Fruit fly (Drosophila melanogaster): ENCODE results near the gene CG9915.

The CG9915 gene

DNA sequence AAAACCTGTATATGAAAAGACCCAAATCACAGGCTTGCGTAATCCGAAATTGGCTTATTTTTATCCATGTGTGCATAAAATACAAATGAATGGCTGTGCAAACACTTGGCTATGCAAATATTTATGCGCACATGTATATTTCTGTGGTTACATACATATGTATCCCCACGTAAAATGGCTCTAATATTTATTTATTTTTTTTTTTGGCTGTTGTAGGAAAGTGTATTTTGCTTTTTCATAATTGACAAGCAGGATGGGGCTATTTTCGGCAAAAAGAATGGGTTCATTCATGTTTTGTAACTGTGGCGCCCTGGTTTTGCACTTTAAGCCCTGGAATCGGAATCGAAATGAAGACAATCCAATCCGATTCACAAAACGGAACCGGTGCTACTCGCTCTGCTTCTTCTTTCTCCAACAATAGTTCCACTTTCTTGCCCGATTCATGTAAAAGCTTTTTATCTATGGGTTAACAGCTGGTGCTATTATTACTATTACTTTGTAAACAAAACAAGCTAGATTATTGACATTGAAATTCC is 22.2 kb upstream of the CG9915 start (continued):
- peak; percentile 63 for TF ChIP-seq shn (GFP tag; optimal IDR thresholded peaks at IDR 0.05)
- TF ChIP-seq Hey (tag; optimal IDR thresholded peaks at IDR 0.05), result no peak
- no peak for TF ChIP-seq CG14965 (GFP tag; optimal IDR thresholded peaks at IDR 0.05; ENCODE audit: borderline replicate concordance)
- peak; percentile 78 for TF ChIP-seq Dbx (GFP tag; IDR thresholded peaks at IDR 0.05)
- peak; percentile 70 for TF ChIP-seq sisA (GFP tag; IDR thresholded peaks at IDR 0.05)
- no peak for TF ChIP-seq fru (optimal IDR thresholded peaks at IDR 0.05)
- no peak for TF ChIP-seq cato (GFP tag; optimal IDR thresholded peaks at IDR 0.05; ENCODE audit: borderline replicate concordance)
- TF ChIP-seq grau (tag; optimal IDR thresholded peaks at IDR 0.05), result peak; percentile 54
- peak; percentile 38 for TF ChIP-seq CG5245 (GFP tag; optimal IDR thresholded peaks at IDR 0.05)
- peak; percentile 65 for TF ChIP-seq Hmx (GFP tag; optimal IDR thresholded peaks at IDR 0.05)
- TF ChIP-seq CG13624 (GFP tag; optimal IDR thresholded peaks at IDR 0.05), result peak; percentile 71
- TF ChIP-seq CG18619 (GFP tag; optimal IDR thresholded peaks at IDR 0.05), result peak; percentile 29
- TF ChIP-seq CG3281 (GFP tag; optimal IDR thresholded peaks at IDR 0.05), result peak; percentile 76
- peak; percentile 41; the same call in 1 of the 3 replicates for TF ChIP-seq CG6175 (GFP tag; IDR thresholded peaks at IDR 0.05)
- no peak for TF ChIP-seq CG1832 (GFP tag; optimal IDR thresholded peaks at IDR 0.05)
- no peak for TF ChIP-seq NC2α (GFP tag; optimal IDR thresholded peaks at IDR 0.05)
- TF ChIP-seq salm (tag; optimal IDR thresholded peaks at IDR 0.05), result no peak
- TF ChIP-seq E2f2 (GFP tag; IDR thresholded peaks at IDR 0.05), result peak; percentile 58
- TF ChIP-seq Sin3A (optimal IDR thresholded peaks at IDR 0.05), result no peak
- TF ChIP-seq maf-S (GFP tag; optimal IDR thresholded peaks at IDR 0.05), result peak; percentile 64
- no peak for TF ChIP-seq stwl (tag; optimal IDR thresholded peaks at IDR 0.05)
- peak; percentile 24; the same call in 1 of the 3 replicates for TF ChIP-seq CG11093 (GFP tag; IDR thresholded peaks at IDR 0.05)
- no peak for TF ChIP-seq Lpt (GFP tag; optimal IDR thresholded peaks at IDR 0.05)
- TF ChIP-seq CG12391 (tag; optimal IDR thresholded peaks at IDR 0.05), result peak; percentile 68
- TF ChIP-seq Ets65A (GFP tag), result peak; percentile 93
- TF ChIP-seq CG2889 (GFP tag; IDR thresholded peaks at IDR 0.05), result peak; percentile 61; the same call in 1 of the 3 replicates
- TF ChIP-seq Xbp1 (GFP tag; optimal IDR thresholded peaks at IDR 0.05), result peak; percentile 79
- TF ChIP-seq C15 (GFP tag; IDR thresholded peaks at IDR 0.05), result peak; percentile 55; the same call in 1 of the 3 replicates
- TF ChIP-seq Poxn (GFP tag; IDR thresholded peaks at IDR 0.05), result no peak
- no peak for TF ChIP-seq CG15479 (GFP tag; optimal IDR thresholded peaks at IDR 0.05)
- TF ChIP-seq Optix (GFP tag; IDR thresholded peaks at IDR 0.05), result peak; percentile 62; the same call in 1 of the 3 replicates
- peak; percentile 62 for TF ChIP-seq CG10366 (GFP tag; IDR thresholded peaks at IDR 0.05)
- peak; percentile 46 for TF ChIP-seq nom (GFP tag; optimal IDR thresholded peaks at IDR 0.05)
- 0 out of 4 replicates have a peak, but pooled peaks have one; percentile 40 for TF ChIP-seq chinmo (GFP tag; IDR thresholded peaks at IDR 0.05; ENCODE audit: partially characterized antibody)
- TF ChIP-seq CG5953 (GFP tag; IDR thresholded peaks at IDR 0.05), result peak; percentile 64
- peak; percentile 78 for TF ChIP-seq CG17328 (GFP tag; IDR thresholded peaks at IDR 0.05)
- TF ChIP-seq pan (optimal IDR thresholded peaks at IDR 0.05), result no peak
- peak in 1 of 2 experiments; percentile 83 for TF ChIP-seq pan (GFP tag; optimal IDR thresholded peaks at IDR 0.05 in 1 of 2, IDR thresholded peaks at IDR 0.05 in 1 of 2)
- no peak for TF ChIP-seq cad (GFP tag; optimal IDR thresholded peaks at IDR 0.05)
- peak; percentile 43 for TF ChIP-seq tap (tag; optimal IDR thresholded peaks at IDR 0.05)
- TF ChIP-seq lilli (GFP tag; optimal IDR thresholded peaks at IDR 0.05), result peak; percentile 87
- peak; percentile 69 for TF ChIP-seq CG32772 (GFP tag; IDR thresholded peaks at IDR 0.05)
- peak in 1 of 2 experiments; percentile 75 for TF ChIP-seq insv (GFP tag; optimal IDR thresholded peaks at IDR 0.05)
- TF ChIP-seq ase (GFP tag; IDR thresholded peaks at IDR 0.05), result peak; percentile 75
- peak; percentile 30 for TF ChIP-seq CG3407 (GFP tag; optimal IDR thresholded peaks at IDR 0.05)
- TF ChIP-seq CG17802 (tag; optimal IDR thresholded peaks at IDR 0.05), result peak; percentile 12
- TF ChIP-seq Camta (GFP tag; optimal IDR thresholded peaks at IDR 0.05), result peak; percentile 53
- no peak; the same call in 1 of the 2 replicates for TF ChIP-seq Rx (GFP tag; IDR thresholded peaks at IDR 0.05)
- peak; percentile 52 for TF ChIP-seq CG18476 (GFP tag; optimal IDR thresholded peaks at IDR 0.05)
- peak; percentile 70 for TF ChIP-seq unpg (GFP tag; optimal IDR thresholded peaks at IDR 0.05)
- TF ChIP-seq CG8924 (tag; optimal IDR thresholded peaks at IDR 0.05), result peak; percentile 8
- peak; percentile 11 for TF ChIP-seq CG3065 (GFP tag; optimal IDR thresholded peaks at IDR 0.05)

Measured in whole organism, embryonic.